Fruit fly (Drosophila melanogaster): ENCODE results near the gene Naa15-16.

Naa15-16 gene

dm6 chrX:19494285-19494684 lies 14.5 kb downstream of the Naa15-16 start, which contains the start of gene CG12204 (continued):
- TF ChIP-seq MBD-R2 (GFP tag; IDR thresholded peaks at IDR 0.05) = peak; percentile 57
- TF ChIP-seq CG17385 (GFP tag; optimal IDR thresholded peaks at IDR 0.05) = peak; percentile 23
- TF ChIP-seq CG9876 (GFP tag; optimal IDR thresholded peaks at IDR 0.05) = no peak
- TF ChIP-seq wor (GFP tag; IDR thresholded peaks at IDR 0.05) = no peak
- TF ChIP-seq ap (GFP tag; IDR thresholded peaks at IDR 0.05) = no peak
- TF ChIP-seq dm (GFP tag; optimal IDR thresholded peaks at IDR 0.05) = peak; percentile 13
- peak; percentile 46 for TF ChIP-seq CG2120 (GFP tag; optimal IDR thresholded peaks at IDR 0.05)
- TF ChIP-seq slbo (GFP tag; IDR thresholded peaks at IDR 0.05) = 0 out of 2 replicates have a peak, but pooled peaks have one; percentile 24
- no peak for TF ChIP-seq CG8359 (GFP tag; optimal IDR thresholded peaks at IDR 0.05; ENCODE audit: borderline replicate concordance)
- peak; percentile 81 for TF ChIP-seq CG10267 (tag; optimal IDR thresholded peaks at IDR 0.05)
- TF ChIP-seq CG33213 (GFP tag; optimal IDR thresholded peaks at IDR 0.05) = no peak
- TF ChIP-seq CG8924 (tag; optimal IDR thresholded peaks at IDR 0.05) = no peak
- no peak for TF ChIP-seq CG7963 (GFP tag; IDR thresholded peaks at IDR 0.05; ENCODE audit: partially characterized antibody)
- TF ChIP-seq da (GFP tag; optimal IDR thresholded peaks at IDR 0.05) = no peak
- peak; percentile 28 for TF ChIP-seq CG16863 (GFP tag; optimal IDR thresholded peaks at IDR 0.05)
- no peak for TF ChIP-seq Taf1 (GFP tag; IDR thresholded peaks at IDR 0.05)
- no peak for TF ChIP-seq CG10543 (GFP tag; optimal IDR thresholded peaks at IDR 0.05)
- TF ChIP-seq CG1529 (GFP tag; optimal IDR thresholded peaks at IDR 0.05) = no peak
- TF ChIP-seq YL-1 (GFP tag; optimal IDR thresholded peaks at IDR 0.05) = peak; percentile 13
- TF ChIP-seq dati (GFP tag; IDR thresholded peaks at IDR 0.05) = no peak
- peak; percentile 39 for TF ChIP-seq MESR4 (GFP tag; optimal IDR thresholded peaks at IDR 0.05)
- TF ChIP-seq CG14014 (GFP tag; IDR thresholded peaks at IDR 0.05) = peak; percentile 22; the same call in 1 of the 2 replicates
- TF ChIP-seq hbn (GFP tag; IDR thresholded peaks at IDR 0.05; ENCODE audit: partially characterized antibody) = no peak
- TF ChIP-seq D19A (tag; optimal IDR thresholded peaks at IDR 0.05) = no peak
- TF ChIP-seq CG4854 (GFP tag; optimal IDR thresholded peaks at IDR 0.05) = no peak
- TF ChIP-seq ci (GFP tag; IDR thresholded peaks at IDR 0.05) = peak; percentile 60; the same call in 1 of the 3 replicates
- no peak for TF ChIP-seq bigmax (GFP tag; optimal IDR thresholded peaks at IDR 0.05)
- TF ChIP-seq Lhr (GFP tag; optimal IDR thresholded peaks at IDR 0.05) = no peak
- TF ChIP-seq yki (optimal IDR thresholded peaks at IDR 0.05) = no peak
- no peak for TF ChIP-seq sisA (GFP tag; IDR thresholded peaks at IDR 0.05)
- TF ChIP-seq zen2 (GFP tag; IDR thresholded peaks at IDR 0.05; ENCODE audit: partially characterized antibody) = 0 out of 3 replicates have a peak, but pooled peaks have one; percentile 13
- no peak for TF ChIP-seq Dip3 (GFP tag; optimal IDR thresholded peaks at IDR 0.05)
- no peak for TF ChIP-seq pfk (GFP tag; optimal IDR thresholded peaks at IDR 0.05)
- TF ChIP-seq Trl (optimal IDR thresholded peaks at IDR 0.05) = no peak
- peak; percentile 7 for TF ChIP-seq Trl (GFP tag; optimal IDR thresholded peaks at IDR 0.05)
- TF ChIP-seq ssp (GFP tag; IDR thresholded peaks at IDR 0.05) = no peak
- no peak for TF ChIP-seq CG3995 (GFP tag; optimal IDR thresholded peaks at IDR 0.05)
- TF ChIP-seq z (GFP tag; IDR thresholded peaks at IDR 0.05) = no peak
- no peak for TF ChIP-seq CG31441 (GFP tag; IDR thresholded peaks at IDR 0.05)
- TF ChIP-seq CG7556 (GFP tag; optimal IDR thresholded peaks at IDR 0.05) = no peak
- peak; percentile 43 for TF ChIP-seq CG7786 (GFP tag; optimal IDR thresholded peaks at IDR 0.05)
- no peak for TF ChIP-seq inv (GFP tag; IDR thresholded peaks at IDR 0.05; ENCODE audit: partially characterized antibody)
- no peak for TF ChIP-seq CG10654 (GFP tag; optimal IDR thresholded peaks at IDR 0.05)
- no peak for TF ChIP-seq nmo (GFP tag; optimal IDR thresholded peaks at IDR 0.05)
- TF ChIP-seq ERR (GFP tag; optimal IDR thresholded peaks at IDR 0.05) = no peak
- no peak for TF ChIP-seq CoRest (tag; optimal IDR thresholded peaks at IDR 0.05)
- TF ChIP-seq CG8765 (GFP tag; IDR thresholded peaks at IDR 0.05) = no peak
- peak; percentile 11 for TF ChIP-seq CG13775 (GFP tag; optimal IDR thresholded peaks at IDR 0.05)
- no peak for TF ChIP-seq Poxn (GFP tag; IDR thresholded peaks at IDR 0.05)
- TF ChIP-seq Sin3A (optimal IDR thresholded peaks at IDR 0.05) = no peak
- no peak for TF ChIP-seq CG31388 (GFP tag; optimal IDR thresholded peaks at IDR 0.05)
- TF ChIP-seq CG31224 (GFP tag; IDR thresholded peaks at IDR 0.05) = no peak
- TF ChIP-seq NFAT (GFP tag; IDR thresholded peaks at IDR 0.05) = peak; percentile 43; the same call in 1 of the 2 replicates

All from whole organism, embryonic.